Fruit fly (Drosophila melanogaster) Kc167 (cell line): Measurements from ENCODE around the gene Mct1.

ENCODE experiments used
- Sin3A ChIP-seq: fragments of >200 bp; optimal IDR thresholded peaks from 2 replicates; lab custom pipeline; 2018; ENCODE audit warnings: missing external identifiers
- insv ChIP-seq: fragments of >200 bp; optimal IDR thresholded peaks from 3 replicates; lab custom pipeline; 2018; ENCODE audit warnings: missing external identifiers

DNA sequence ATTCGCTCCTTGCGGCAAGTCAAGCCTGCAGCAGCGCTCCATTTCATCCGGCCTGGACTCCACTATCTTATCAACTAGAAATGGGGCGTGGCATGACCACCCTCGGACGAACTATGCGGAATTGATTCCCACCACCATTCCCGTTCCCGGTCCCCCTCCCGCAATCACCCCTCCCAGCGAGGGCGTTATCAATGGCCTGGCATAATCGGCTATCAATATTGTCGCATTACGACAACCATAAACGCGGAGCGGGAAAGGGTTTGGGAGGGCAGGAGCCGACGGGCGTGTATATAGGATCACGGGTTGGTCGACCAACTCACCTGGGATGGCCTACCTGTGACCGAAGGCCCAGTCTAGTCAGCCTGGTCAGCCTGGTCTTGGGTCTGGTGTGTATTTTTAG lies 4.2 kb downstream of the Mct1 start:
- TF ChIP-seq insv (lab: Kevin White, UChicago) (no peak), Sin3A (lab: Kevin White, UChicago) (no peak)
